Worm (Caenorhabditis elegans): ENCODE results near the gene mask-1.
A peak's percentile ranks its signal among the peaks of the same experiment; 100 is the strongest.

Gene mask-1

DNA sequence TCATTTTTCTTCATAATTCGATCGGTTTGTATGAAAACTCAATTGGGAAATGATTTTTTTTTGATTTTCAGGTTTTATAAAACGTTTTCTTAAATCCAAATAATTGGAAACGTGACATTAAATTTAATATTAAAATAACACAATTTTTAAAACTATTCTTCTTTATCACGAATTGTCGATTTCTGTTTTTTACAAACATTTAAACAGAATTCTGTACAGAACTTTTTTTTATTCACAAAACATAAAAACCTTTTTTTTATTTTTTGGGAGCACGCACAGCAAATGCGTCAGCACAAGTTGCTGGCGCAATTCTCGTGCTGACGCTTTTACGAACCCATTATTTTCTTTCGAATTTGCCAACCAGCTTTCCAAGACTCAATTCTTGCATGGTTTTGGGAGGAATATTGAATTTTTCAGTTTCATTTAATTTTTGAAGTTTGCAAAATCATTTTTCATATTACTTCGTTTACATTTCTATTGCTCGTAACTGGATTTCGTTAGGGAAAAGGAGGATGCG, 871 bp upstream of the mask-1 start, which contains the start of gene mpz-5:
TSS of gene mpz-5 (minus strand) at position 51 of the 517 bp plus-strand sequence.
- TF ChIP-seq tbp1 (GFP tag; optimal IDR thresholded peaks at IDR 0.05) (peak; percentile 22), mes-4 (tag; optimal IDR thresholded peaks at IDR 0.05) (no peak), lin-35 (GFP tag; optimal IDR thresholded peaks at IDR 0.05) (peak in 1 of 3 experiments; percentile 64), lin-54 (GFP tag; optimal IDR thresholded peaks at IDR 0.05) (peak; percentile 64), Y56A3A.18 (GFP tag; IDR thresholded peaks at IDR 0.05) (0 out of 2 replicates have a peak, but pooled peaks have one; percentile 10), nfyb-1 (GFP tag; IDR thresholded peaks at IDR 0.05) (peak; percentile 67), ztf-18 (tag; optimal IDR thresholded peaks at IDR 0.05) (peak; percentile 96), snpc-4 (GFP tag; optimal IDR thresholded peaks at IDR 0.05) (peak; percentile 38), snpc-4 (tag; optimal IDR thresholded peaks at IDR 0.05) (peak in 3 of 4 experiments; percentile 40 to 58 (median 55)), ZK185.1 (tag; optimal IDR thresholded peaks at IDR 0.05; ENCODE audit: poor library complexity, severe bottlenecking) (peak; percentile 57), mcd-1 (GFP tag; IDR thresholded peaks at IDR 0.05) (peak; percentile 69), B0336.3 (GFP tag; IDR thresholded peaks at IDR 0.05) (peak; percentile 46; the same call in 1 of the 2 replicates), dpl-1 (GFP tag; optimal IDR thresholded peaks at IDR 0.05) (peak; percentile 11), pbrm-1 (GFP tag; IDR thresholded peaks at IDR 0.05) (peak; percentile 68; the same call in 1 of the 2 replicates), F37B4.10 (GFP tag; IDR thresholded peaks at IDR 0.05) (no peak), hrde-1 (tag; optimal IDR thresholded peaks at IDR 0.05; ENCODE audit: borderline replicate concordance) (peak; percentile 34), madf-6 (GFP tag; IDR thresholded peaks at IDR 0.05) (peak; percentile 54; the same call in 1 of the 2 replicates), cebp-1 (GFP tag; IDR thresholded peaks at IDR 0.05) (no peak), cebp-1 (tag; optimal IDR thresholded peaks at IDR 0.05) (peak; percentile 69), ccch-3 (GFP tag; optimal IDR thresholded peaks at IDR 0.05) (no peak), tlf-1 (GFP tag; optimal IDR thresholded peaks at IDR 0.05) (peak; percentile 6), hlh-26 (GFP tag; conservative IDR thresholded peaks at IDR 0.05) (no peak), K11D2.4 (GFP tag; IDR thresholded peaks at IDR 0.05) (0 out of 2 replicates have a peak, but pooled peaks have one; percentile 39), ztf-22 (GFP tag; optimal IDR thresholded peaks at IDR 0.05) (no peak), lin-40 (tag; optimal IDR thresholded peaks at IDR 0.05) (peak; percentile 68), D2030.7 (GFP tag; IDR thresholded peaks at IDR 0.05) (0 out of 2 replicates have a peak, but pooled peaks have one; percentile 22), F49E8.2 (tag; optimal IDR thresholded peaks at IDR 0.05; ENCODE audit: insufficient read depth) (peak; percentile 12), attf-5 (GFP tag; optimal IDR thresholded peaks at IDR 0.05) (peak; percentile 41), ceh-79 (tag; optimal IDR thresholded peaks at IDR 0.05) (no peak), Y95B8A.8 (GFP tag; IDR thresholded peaks at IDR 0.05) (no peak), madf-10 (tag; optimal IDR thresholded peaks at IDR 0.05) (peak; percentile 7), F23B12.7 (tag; optimal IDR thresholded peaks at IDR 0.05; ENCODE audit: insufficient read depth) (peak; percentile 52), ekl-4 (GFP tag; IDR thresholded peaks at IDR 0.05) (no peak), hmg-20 (GFP tag; IDR thresholded peaks at IDR 0.05) (0 out of 2 replicates have a peak, but pooled peaks have one; percentile 42), hmg-1.2 (GFP tag; IDR thresholded peaks at IDR 0.05) (peak; percentile 50), hsf-1 (GFP tag; IDR thresholded peaks at IDR 0.05) (0 out of 2 replicates have a peak, but pooled peaks have one; percentile 45), rcor-1 (GFP tag; IDR thresholded peaks at IDR 0.05) (peak; percentile 62), K12H6.12 (tag; optimal IDR thresholded peaks at IDR 0.05) (no peak), zim-3 (tag; optimal IDR thresholded peaks at IDR 0.05) (no peak), Y53G8AR.9 (GFP tag; conservative IDR thresholded peaks at IDR 0.05) (peak; percentile 35; the same call in 1 of the 2 replicates), lsl-1 (GFP tag; optimal IDR thresholded peaks at IDR 0.05) (peak; percentile 50), dox-1 (GFP tag; IDR thresholded peaks at IDR 0.05) (peak; percentile 66), F33H1.4 (GFP tag; IDR thresholded peaks at IDR 0.05) (peak; percentile 72), let-607 (tag; optimal IDR thresholded peaks at IDR 0.05) (peak in 1 of 2 experiments; percentile 49)
